Fruit fly (Drosophila melanogaster): ENCODE measurements around the gene Cyp4d2.

Cyp4d2 gene

DNA sequence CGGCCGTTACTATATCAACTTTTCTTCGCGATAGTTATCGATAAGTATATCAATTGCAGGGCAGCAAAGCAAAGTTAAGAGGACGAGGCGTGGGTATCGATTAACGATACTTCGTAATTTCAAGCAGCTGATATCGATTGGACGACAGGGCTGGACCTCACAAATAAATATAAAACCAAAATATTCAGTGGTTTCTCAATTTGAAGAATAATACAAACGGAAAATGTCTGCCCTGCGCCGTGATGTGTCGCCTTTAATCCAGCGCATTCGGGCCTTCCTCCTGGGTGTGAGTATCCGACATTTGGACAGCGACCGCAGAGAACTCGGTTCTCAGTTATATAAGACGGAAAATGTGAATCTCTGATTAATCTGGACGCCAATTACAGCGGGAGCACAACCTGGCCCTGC lies 3.4 kb upstream of the Cyp4d2 start, which contains the start of gene ND-B14.5A (continued):
- TF ChIP-seq lov (optimal IDR thresholded peaks at IDR 0.05), result no peak
- TF ChIP-seq lov (GFP tag; IDR thresholded peaks at IDR 0.05), result no peak
- peak; percentile 21 for TF ChIP-seq sug (tag; optimal IDR thresholded peaks at IDR 0.05)
- no peak for TF ChIP-seq trh (GFP tag; optimal IDR thresholded peaks at IDR 0.05)
- no peak for TF ChIP-seq CG6175 (GFP tag; IDR thresholded peaks at IDR 0.05)
- no peak for TF ChIP-seq CG14050 (GFP tag; IDR thresholded peaks at IDR 0.05)
- no peak for TF ChIP-seq CG18764 (GFP tag; optimal IDR thresholded peaks at IDR 0.05)
- TF ChIP-seq CG9609 (GFP tag; optimal IDR thresholded peaks at IDR 0.05), result no peak
- no peak for TF ChIP-seq CG16815 (GFP tag; optimal IDR thresholded peaks at IDR 0.05)
- TF ChIP-seq gsb (GFP tag; IDR thresholded peaks at IDR 0.05), result no peak
- TF ChIP-seq dpn (GFP tag; optimal IDR thresholded peaks at IDR 0.05), result no peak
- peak; percentile 48; the same call in 1 of the 2 replicates for TF ChIP-seq Rfx (GFP tag; IDR thresholded peaks at IDR 0.05)
- TF ChIP-seq crc (GFP tag; optimal IDR thresholded peaks at IDR 0.05), result no peak
- TF ChIP-seq CG4730 (GFP tag; IDR thresholded peaks at IDR 0.05), result no peak
- TF ChIP-seq CG18476 (GFP tag; optimal IDR thresholded peaks at IDR 0.05), result no peak
- TF ChIP-seq br (optimal IDR thresholded peaks at IDR 0.05), result no peak
- no peak for TF ChIP-seq CG9876 (GFP tag; optimal IDR thresholded peaks at IDR 0.05)
- TF ChIP-seq tio (GFP tag; optimal IDR thresholded peaks at IDR 0.05), result no peak
- TF ChIP-seq CG30020 (tag; optimal IDR thresholded peaks at IDR 0.05), result no peak
- peak; percentile 98 for TF ChIP-seq CG6791 (GFP tag; IDR thresholded peaks at IDR 0.05; ENCODE audit: partially characterized antibody)
- TF ChIP-seq crol (GFP tag; IDR thresholded peaks at IDR 0.05), result no peak
- peak; percentile 92 for TF ChIP-seq vnd (GFP tag; IDR thresholded peaks at IDR 0.05; ENCODE audit: partially characterized antibody)
- TF ChIP-seq CG11695 (GFP tag; IDR thresholded peaks at IDR 0.05), result no peak
- TF ChIP-seq CG8388 (GFP tag; optimal IDR thresholded peaks at IDR 0.05), result no peak
- TF ChIP-seq HLH3B (GFP tag; IDR thresholded peaks at IDR 0.05), result no peak
- TF ChIP-seq Abd-B (GFP tag; optimal IDR thresholded peaks at IDR 0.05), result no peak
- TF ChIP-seq Hr3 (GFP tag; optimal IDR thresholded peaks at IDR 0.05), result no peak
- no peak for TF ChIP-seq h (optimal IDR thresholded peaks at IDR 0.05)
- TF ChIP-seq CG10462 (GFP tag; optimal IDR thresholded peaks at IDR 0.05), result no peak
- no peak for TF ChIP-seq CG2199 (GFP tag; IDR thresholded peaks at IDR 0.05)
- TF ChIP-seq MBD-R2 (GFP tag; IDR thresholded peaks at IDR 0.05), result peak; percentile 55
- TF ChIP-seq Gug (GFP tag; IDR thresholded peaks at IDR 0.05), result no peak
- TF ChIP-seq CG30431 (GFP tag; optimal IDR thresholded peaks at IDR 0.05), result no peak
- no peak for TF ChIP-seq seq (GFP tag; IDR thresholded peaks at IDR 0.05)
- TF ChIP-seq row (GFP tag; IDR thresholded peaks at IDR 0.05), result peak; percentile 23; the same call in 1 of the 3 replicates
- TF ChIP-seq TFAM (GFP tag; optimal IDR thresholded peaks at IDR 0.05), result no peak
- TF ChIP-seq CG33557 (GFP tag; optimal IDR thresholded peaks at IDR 0.05), result no peak
- no peak for TF ChIP-seq pho (GFP tag; optimal IDR thresholded peaks at IDR 0.05)
- no peak for TF ChIP-seq CG6689 (GFP tag; IDR thresholded peaks at IDR 0.05)
- TF ChIP-seq HLH4C (GFP tag; IDR thresholded peaks at IDR 0.05; ENCODE audit: partially characterized antibody), result peak; percentile 98
- no peak for TF ChIP-seq CG7271 (tag; optimal IDR thresholded peaks at IDR 0.05)
- TF ChIP-seq Tbp (GFP tag; optimal IDR thresholded peaks at IDR 0.05), result no peak
- peak; percentile 71 for TF ChIP-seq E2f2 (GFP tag; IDR thresholded peaks at IDR 0.05)
- TF ChIP-seq CG8359 (GFP tag; optimal IDR thresholded peaks at IDR 0.05; ENCODE audit: borderline replicate concordance), result no peak
- no peak for TF ChIP-seq CG18011 (GFP tag; optimal IDR thresholded peaks at IDR 0.05)
- TF ChIP-seq CG18619 (GFP tag; optimal IDR thresholded peaks at IDR 0.05), result no peak
- no peak for TF ChIP-seq HmgD (GFP tag; optimal IDR thresholded peaks at IDR 0.05)
- TF ChIP-seq CG31388 (GFP tag; optimal IDR thresholded peaks at IDR 0.05), result no peak
- TF ChIP-seq Dad (GFP tag; optimal IDR thresholded peaks at IDR 0.05), result no peak
- TF ChIP-seq Fer2 (tag; optimal IDR thresholded peaks at IDR 0.05), result no peak
- peak; percentile 99 for TF ChIP-seq nerfin-2 (GFP tag; IDR thresholded peaks at IDR 0.05; ENCODE audit: partially characterized antibody)
- no peak for TF ChIP-seq CG10147 (GFP tag; optimal IDR thresholded peaks at IDR 0.05)
- TF ChIP-seq nom (GFP tag; optimal IDR thresholded peaks at IDR 0.05), result peak; percentile 35

Measured in whole organism, embryonic.